Worm (Caenorhabditis elegans) whole organism, late embryonic: ENCODE results near the gene F45D3.1.

Experiments used
- ama-1 ChIP-seq: fragments of 150-350 bp; optimal IDR thresholded peaks from 2 replicates; lab custom pipeline; 2014
- ceh-48 ChIP-seq: sonication (generic microtip); optimal IDR thresholded peaks from 2 replicates; lab custom pipeline; 2016; ENCODE audit warnings: missing genetic modification characterization, inconsistent platforms, missing compliant biosample characterization
- fkh-10 ChIP-seq: fragments of 150-350 bp; optimal IDR thresholded peaks from 2 replicates; lab custom pipeline; 2014; ENCODE audit warnings: missing biosample characterization, missing genetic modification reagents, missing genetic modification characterization
- lin-11 ChIP-seq: fragments of 200-800 bp; sonication (Bioruptor generic); optimal IDR thresholded peaks from 2 replicates; lab custom pipeline; 2018; ENCODE audit warnings: mild to moderate bottlenecking, missing genetic modification characterization, missing compliant biosample characterization
- nfya-1 ChIP-seq: sonication (generic microtip); optimal IDR thresholded peaks from 2 replicates; lab custom pipeline; 2017; ENCODE audit warnings: missing genetic modification characterization, mild to moderate bottlenecking, missing compliant biosample characterization, antibody characterized with exemption, moderate library complexity
- sox-2 ChIP-seq: fragments of 200-800 bp; sonication (Bioruptor generic); IDR thresholded peaks from 2 replicates; pipeline ENCODE4 v1.3.6; 2022; ENCODE audit warnings: missing genetic modification reagents, missing genetic modification characterization, missing compliant biosample characterization
- tbx-2 ChIP-seq: sonication (generic microtip); optimal IDR thresholded peaks from 2 replicates; lab custom pipeline; 2016; ENCODE audit warnings: missing genetic modification characterization, missing compliant biosample characterization

DNA sequence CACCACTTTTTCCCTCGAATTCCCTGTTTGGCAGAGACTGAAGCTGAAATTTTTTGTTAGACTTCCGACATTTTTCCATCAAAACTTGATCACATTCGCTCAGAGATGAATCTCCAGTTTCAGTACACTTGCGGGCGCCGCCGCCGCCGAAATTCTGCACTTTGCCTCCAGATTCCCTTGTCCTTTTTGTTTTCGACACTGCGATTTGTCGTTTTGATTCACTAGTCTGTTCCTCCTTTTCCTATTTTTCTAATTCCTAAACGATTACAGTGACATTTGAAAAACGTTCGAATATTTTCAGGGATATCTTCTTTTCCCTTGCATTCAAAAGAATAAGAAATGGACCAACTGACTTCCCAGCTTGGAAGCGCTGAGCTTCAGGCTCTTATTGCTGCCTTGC is 13.9 kb downstream of the F45D3.1 start, which contains the start of gene F45D3.2:
- TF ChIP-seq nfya-1 (tag; lab: Kevin White, UChicago) (no peak), fkh-10 (no peak), ama-1 (lab: Kevin White, UChicago) (no peak), tbx-2 (no peak), lin-11 (tag; lab: Kevin White, UChicago) (no peak), ceh-48 (tag; lab: Kevin White, UChicago) (no peak), sox-2 (GFP tag; lab: Robert Waterston, UW) (no peak)
